Fruit fly (Drosophila melanogaster): ENCODE data around the gene Galk.

Gene Galk

DNA sequence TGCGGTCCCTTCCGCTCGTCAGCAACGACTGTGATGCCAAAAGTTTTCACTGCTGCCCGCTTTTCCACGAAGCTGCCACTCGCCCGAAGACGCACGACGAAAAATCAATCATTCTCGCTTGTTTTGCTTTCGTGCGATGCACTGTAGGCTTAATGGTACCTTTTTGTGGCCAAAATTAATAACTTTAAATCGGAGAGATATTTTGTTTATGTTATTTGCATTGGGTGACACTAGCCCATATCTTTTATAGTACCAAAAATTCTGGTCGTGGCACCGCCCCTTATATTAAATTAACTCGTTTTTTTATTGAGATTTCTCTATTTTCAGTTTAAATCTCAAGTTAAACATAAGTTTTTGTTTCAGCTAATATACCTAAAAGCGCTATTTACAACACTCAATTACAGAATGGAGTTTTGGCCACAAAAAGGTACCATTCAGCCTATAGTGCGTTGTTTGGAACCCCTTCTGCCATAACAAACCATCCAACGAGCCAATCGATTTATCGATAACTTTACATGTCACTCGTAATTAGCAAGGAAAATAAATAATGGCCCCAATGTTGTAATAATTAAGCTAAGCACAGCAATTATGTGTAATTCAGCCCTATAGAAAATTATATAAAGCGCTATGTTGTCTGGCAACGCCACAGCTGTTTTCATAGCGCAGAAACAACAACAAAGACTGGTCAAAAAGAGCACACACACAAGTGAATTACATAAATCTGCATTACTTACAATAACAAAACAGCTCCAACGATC lies 32.5 kb downstream of the Galk start (continued):
- TF ChIP-seq MESR4 (GFP tag; optimal IDR thresholded peaks at IDR 0.05) (no peak), CG6791 (GFP tag; IDR thresholded peaks at IDR 0.05; ENCODE audit: partially characterized antibody) (no peak; the same call in 1 of the 3 replicates), CG1602 (GFP tag; optimal IDR thresholded peaks at IDR 0.05) (peak; percentile 28), Chrac-16 (GFP tag; optimal IDR thresholded peaks at IDR 0.05) (no peak), pan (optimal IDR thresholded peaks at IDR 0.05) (no peak), pan (GFP tag; optimal IDR thresholded peaks at IDR 0.05 in 1 of 2, IDR thresholded peaks at IDR 0.05 in 1 of 2) (peak in 1 of 2 experiments; percentile 16), CG10462 (GFP tag; optimal IDR thresholded peaks at IDR 0.05) (no peak), CG1024 (GFP tag; IDR thresholded peaks at IDR 0.05) (no peak), CG33213 (GFP tag; optimal IDR thresholded peaks at IDR 0.05) (no peak), ac (GFP tag; optimal IDR thresholded peaks at IDR 0.05) (no peak), Oaz (GFP tag; IDR thresholded peaks at IDR 0.05) (no peak; the same call in 1 of the 2 replicates), CG10147 (GFP tag; optimal IDR thresholded peaks at IDR 0.05) (peak; percentile 62), CG10274 (GFP tag; optimal IDR thresholded peaks at IDR 0.05) (peak; percentile 24), CG6683 (GFP tag; optimal IDR thresholded peaks at IDR 0.05) (peak; percentile 51), sob (GFP tag; IDR thresholded peaks at IDR 0.05) (no peak), HmgZ (tag; optimal IDR thresholded peaks at IDR 0.05) (peak; percentile 44), gsb (GFP tag; IDR thresholded peaks at IDR 0.05) (no peak), twi (tag; optimal IDR thresholded peaks at IDR 0.05) (no peak), CG6272 (GFP tag; IDR thresholded peaks at IDR 0.05) (no peak), CG15479 (GFP tag; optimal IDR thresholded peaks at IDR 0.05) (no peak), Lpt (GFP tag; optimal IDR thresholded peaks at IDR 0.05) (no peak), D (optimal IDR thresholded peaks at IDR 0.05) (no peak), D (GFP tag; optimal IDR thresholded peaks at IDR 0.05) (peak; percentile 51), otp (GFP tag; IDR thresholded peaks at IDR 0.05) (0 out of 3 replicates have a peak, but pooled peaks have one; percentile 45), HLH3B (GFP tag; IDR thresholded peaks at IDR 0.05) (no peak), Hand (GFP tag; optimal IDR thresholded peaks at IDR 0.05) (peak; percentile 57), CG6654 (GFP tag; optimal IDR thresholded peaks at IDR 0.05) (peak; percentile 39), emc (GFP tag; optimal IDR thresholded peaks at IDR 0.05) (no peak), CG30403 (GFP tag; optimal IDR thresholded peaks at IDR 0.05) (peak; percentile 73), prd (optimal IDR thresholded peaks at IDR 0.05) (no peak), prd (GFP tag; IDR thresholded peaks at IDR 0.05) (peak; percentile 40; the same call in 1 of the 3 replicates), HLH54F (GFP tag; optimal IDR thresholded peaks at IDR 0.05) (no peak), CG12104 (GFP tag; optimal IDR thresholded peaks at IDR 0.05) (peak; percentile 28), nau (GFP tag; optimal IDR thresholded peaks at IDR 0.05) (peak; percentile 60), pita (GFP tag; optimal IDR thresholded peaks at IDR 0.05) (no peak), mirr (GFP tag; optimal IDR thresholded peaks at IDR 0.05) (no peak), mam (GFP tag; optimal IDR thresholded peaks at IDR 0.05) (no peak), CG10366 (GFP tag; IDR thresholded peaks at IDR 0.05) (no peak), CG6254 (GFP tag; optimal IDR thresholded peaks at IDR 0.05) (no peak), CG11456 (GFP tag; IDR thresholded peaks at IDR 0.05) (no peak), CG10654 (GFP tag; optimal IDR thresholded peaks at IDR 0.05) (peak; percentile 4), unc-4 (GFP tag; IDR thresholded peaks at IDR 0.05; ENCODE audit: partially characterized antibody) (no peak), org-1 (GFP tag; optimal IDR thresholded peaks at IDR 0.05) (peak; percentile 76), psq (GFP tag; optimal IDR thresholded peaks at IDR 0.05) (no peak), Hmx (GFP tag; optimal IDR thresholded peaks at IDR 0.05) (no peak), danr (GFP tag; IDR thresholded peaks at IDR 0.05) (no peak), al (GFP tag; IDR thresholded peaks at IDR 0.05) (0 out of 2 replicates have a peak, but pooled peaks have one; percentile 38), CG8944 (GFP tag; optimal IDR thresholded peaks at IDR 0.05) (no peak), CG12391 (tag; optimal IDR thresholded peaks at IDR 0.05) (peak; percentile 70), GATAe (GFP tag; conservative IDR thresholded peaks at IDR 0.05) (no peak), yki (optimal IDR thresholded peaks at IDR 0.05) (no peak)
